Fruit fly (Drosophila melanogaster): ENCODE results near the gene Hmgcr.

The Hmgcr gene

DNA sequence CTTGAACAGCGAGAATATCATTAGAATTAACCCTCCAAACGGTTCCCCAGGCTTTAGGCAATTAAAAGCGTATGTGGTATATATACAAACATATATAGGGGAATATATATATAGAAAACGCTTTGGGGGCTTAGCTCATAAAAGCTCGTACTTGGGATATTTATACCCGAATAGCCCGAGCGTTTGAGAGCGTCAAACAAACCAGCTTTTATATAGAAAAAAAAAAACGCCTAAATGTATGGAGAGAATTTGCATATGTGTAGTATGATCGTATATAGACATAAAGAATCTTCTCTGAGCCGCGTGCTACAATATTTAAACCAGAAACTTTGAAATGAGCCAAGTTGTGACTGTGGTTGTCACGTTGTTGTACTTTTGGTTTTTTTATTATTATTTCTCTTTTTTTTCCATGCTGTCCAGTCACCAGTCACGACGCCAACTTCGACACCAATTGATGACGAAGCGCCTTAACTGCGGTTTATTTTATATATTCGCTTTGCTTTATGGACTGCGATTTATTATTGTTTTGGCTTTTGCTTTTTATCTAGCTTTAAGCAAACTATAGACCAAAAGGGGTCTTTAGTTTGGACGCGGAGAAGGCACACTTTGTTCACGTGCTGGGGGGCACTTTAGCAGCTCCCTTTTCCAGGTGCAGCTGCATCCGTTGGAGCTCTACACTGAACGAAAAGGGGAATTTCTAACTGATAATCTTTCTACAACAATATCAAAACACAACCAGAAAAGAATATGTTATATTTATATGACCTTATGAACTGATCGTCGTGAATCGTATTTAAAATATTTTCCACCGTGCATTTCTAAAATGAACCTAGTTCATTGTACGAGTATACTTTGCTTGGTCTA lies 53.9 kb downstream of the Hmgcr start (continued):
- no peak for TF ChIP-seq Ravus (GFP tag; IDR thresholded peaks at IDR 0.05)
- TF ChIP-seq CG13775 (GFP tag; optimal IDR thresholded peaks at IDR 0.05): no peak
- TF ChIP-seq row (GFP tag; IDR thresholded peaks at IDR 0.05): 0 out of 3 replicates have a peak, but pooled peaks have one; percentile 16
- TF ChIP-seq Hr78 (GFP tag; optimal IDR thresholded peaks at IDR 0.05): peak in 1 of 2 experiments; percentile 25
- TF ChIP-seq Drgx (GFP tag; IDR thresholded peaks at IDR 0.05): peak; percentile 66
- TF ChIP-seq CG7839 (tag; optimal IDR thresholded peaks at IDR 0.05): peak; percentile 17
- peak; percentile 60 for TF ChIP-seq CG17829 (tag; optimal IDR thresholded peaks at IDR 0.05)
- peak; percentile 6 for TF ChIP-seq dmrt11E (tag; optimal IDR thresholded peaks at IDR 0.05)
- TF ChIP-seq CG6765 (GFP tag; optimal IDR thresholded peaks at IDR 0.05): no peak
- no peak for TF ChIP-seq Nf-YC (tag; optimal IDR thresholded peaks at IDR 0.05)
- peak; percentile 13 for TF ChIP-seq nom (GFP tag; optimal IDR thresholded peaks at IDR 0.05)
- no peak for TF ChIP-seq Myb (GFP tag; optimal IDR thresholded peaks at IDR 0.05)
- TF ChIP-seq CG2678 (tag; optimal IDR thresholded peaks at IDR 0.05): peak; percentile 6
- TF ChIP-seq lmd (GFP tag; IDR thresholded peaks at IDR 0.05): peak; percentile 19; the same call in 1 of the 2 replicates
- peak; percentile 36 for TF ChIP-seq cwo (GFP tag; optimal IDR thresholded peaks at IDR 0.05)
- TF ChIP-seq CG13894 (tag; optimal IDR thresholded peaks at IDR 0.05): peak; percentile 83
- peak; percentile 54 for TF ChIP-seq CG18262 (tag; optimal IDR thresholded peaks at IDR 0.05)
- no peak for TF ChIP-seq zen (tag; optimal IDR thresholded peaks at IDR 0.05)
- peak; percentile 19 for TF ChIP-seq pnt (GFP tag; optimal IDR thresholded peaks at IDR 0.05)
- peak; percentile 39 for TF ChIP-seq zf30C (GFP tag; optimal IDR thresholded peaks at IDR 0.05)

DNA sequence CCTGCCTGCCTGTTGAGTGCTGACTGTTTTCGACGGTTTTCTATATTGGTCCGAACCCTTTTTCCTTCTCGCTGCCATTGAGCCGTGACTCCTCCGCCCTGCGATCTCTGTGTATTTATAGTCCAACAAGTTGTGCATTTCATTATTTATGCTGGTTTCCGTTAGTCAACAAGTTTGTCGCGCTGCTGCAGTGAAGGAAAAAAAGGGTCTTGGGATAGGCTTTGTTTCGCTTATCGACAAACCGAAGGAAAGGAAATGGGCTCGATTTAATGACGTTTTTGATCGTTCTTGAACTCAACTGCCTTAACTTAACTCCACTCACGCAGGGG lies 54.5 kb downstream of the Hmgcr start:
- TF ChIP-seq Xrp1 (GFP tag; IDR thresholded peaks at IDR 0.05) (no peak), CG17829 (tag; optimal IDR thresholded peaks at IDR 0.05) (no peak), CG32767 (GFP tag; IDR thresholded peaks at IDR 0.05) (no peak), Stat92E (GFP tag; optimal IDR thresholded peaks at IDR 0.05) (peak in 1 of 3 experiments; percentile 21), ftz-f1 (GFP tag; optimal IDR thresholded peaks at IDR 0.05) (no peak), Deaf1 (tag; optimal IDR thresholded peaks at IDR 0.05) (no peak), CG16779 (GFP tag; IDR thresholded peaks at IDR 0.05) (no peak), H2.0 (GFP tag; IDR thresholded peaks at IDR 0.05) (no peak), CG10366 (GFP tag; IDR thresholded peaks at IDR 0.05) (no peak), tll (GFP tag; optimal IDR thresholded peaks at IDR 0.05) (peak in 1 of 2 experiments; percentile 82), CG9609 (GFP tag; optimal IDR thresholded peaks at IDR 0.05) (no peak), z (GFP tag; IDR thresholded peaks at IDR 0.05) (no peak), Ets97D (GFP tag; optimal IDR thresholded peaks at IDR 0.05) (no peak), CG6791 (GFP tag; IDR thresholded peaks at IDR 0.05; ENCODE audit: partially characterized antibody) (no peak), Gug (GFP tag; IDR thresholded peaks at IDR 0.05) (no peak), btn (GFP tag; optimal IDR thresholded peaks at IDR 0.05) (no peak), hth (optimal IDR thresholded peaks at IDR 0.05) (no peak), gcm (GFP tag; optimal IDR thresholded peaks at IDR 0.05) (peak; percentile 18), inv (GFP tag; IDR thresholded peaks at IDR 0.05; ENCODE audit: partially characterized antibody) (no peak), vfl (GFP tag; optimal IDR thresholded peaks at IDR 0.05) (no peak), Opbp (GFP tag; IDR thresholded peaks at IDR 0.05; ENCODE audit: partially characterized antibody) (no peak), Kr (GFP tag; optimal IDR thresholded peaks at IDR 0.05) (peak; percentile 75), kni (GFP tag; optimal IDR thresholded peaks at IDR 0.05) (peak; percentile 53), sqz (GFP tag; optimal IDR thresholded peaks at IDR 0.05) (no peak), CG16863 (GFP tag; optimal IDR thresholded peaks at IDR 0.05) (no peak)
